Worm (Caenorhabditis elegans): Measurements from ENCODE around the gene sym-1.

DNA sequence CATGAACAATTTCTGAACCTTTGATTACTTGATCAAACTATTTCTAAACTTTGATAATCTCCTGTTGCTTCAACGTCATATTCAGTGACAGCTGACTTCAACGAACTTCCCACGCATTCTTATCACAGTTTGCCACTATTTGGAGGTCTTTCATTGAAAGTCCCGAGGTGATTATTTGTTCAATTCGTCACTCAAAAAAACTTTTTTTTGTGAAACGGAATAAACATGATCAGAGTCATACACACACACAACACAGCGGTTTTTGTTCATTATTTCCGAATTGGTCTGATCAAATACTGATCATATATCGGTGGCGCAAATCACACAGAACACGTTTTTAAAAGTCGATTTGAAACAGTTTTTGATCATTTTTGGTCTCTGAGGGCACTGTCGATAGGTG lies 25.0 kb upstream of the sym-1 start:
- TF ChIP-seq ceh-45 (GFP tag; IDR thresholded peaks at IDR 0.05) (no peak), ceh-19 (GFP tag; optimal IDR thresholded peaks at IDR 0.05) (no peak), Y22D7AL.16 (tag; optimal IDR thresholded peaks at IDR 0.05) (no peak), dve-1 (tag; optimal IDR thresholded peaks at IDR 0.05) (no peak), pqm-1 (tag; optimal IDR thresholded peaks at IDR 0.05) (no peak), ceh-34 (tag; optimal IDR thresholded peaks at IDR 0.05) (no peak), lim-6 (tag; optimal IDR thresholded peaks at IDR 0.05) (no peak), sox-4 (tag; optimal IDR thresholded peaks at IDR 0.05) (no peak), npax-4 (tag; optimal IDR thresholded peaks at IDR 0.05) (no peak), fkh-10 (GFP tag; optimal IDR thresholded peaks at IDR 0.05) (no peak)

All from whole organism, late embryonic.